Worm (Caenorhabditis elegans) whole organism, L4 larva: ENCODE results near the gene sri-60.

Experiments used
- snpc-4 ChIP-seq: fragments of 150-350 bp; optimal IDR thresholded peaks from 2 replicates; lab custom pipeline; 2014; ENCODE audit warnings: missing biosample characterization, missing genetic modification characterization
- spr-1 ChIP-seq: sonication (generic microtip); optimal IDR thresholded peaks from 2 replicates; lab custom pipeline; 2016; ENCODE audit warnings: mild to moderate bottlenecking, missing genetic modification characterization, missing compliant biosample characterization

ce11 chrII:2726774-2727173, 24.1 kb upstream of the sri-60 start:
- TF ChIP-seq spr-1 (tag; lab: Kevin White, UChicago) (no peak), snpc-4 (tag; lab: Kevin White, UChicago) (no peak)
